Worm (Caenorhabditis elegans): ENCODE measurements around the gene kcmf-1.

DNA sequence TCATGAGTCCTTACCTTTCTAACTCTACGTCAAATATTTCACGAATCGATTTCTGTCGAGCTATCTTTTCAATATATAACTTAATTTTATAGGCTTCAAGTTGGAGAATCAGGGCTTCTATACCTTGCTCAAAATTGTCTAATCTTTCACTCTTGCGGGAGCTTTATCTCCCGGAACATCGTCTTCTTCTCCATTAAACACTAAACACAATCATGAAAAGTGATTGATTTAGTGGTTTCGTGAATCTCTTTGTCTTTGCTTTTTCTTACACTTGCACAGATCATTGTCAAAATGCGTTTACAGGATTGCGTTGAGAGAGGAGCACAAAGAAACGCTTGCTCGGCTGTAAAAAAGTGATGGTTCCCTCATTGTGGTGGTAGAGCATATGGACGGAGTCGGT lies 40.8 kb upstream of the kcmf-1 start:
- TF ChIP-seq cog-1 (tag; optimal IDR thresholded peaks at IDR 0.05) (no peak), flt-1 (GFP tag; IDR thresholded peaks at IDR 0.05) (no peak), tab-1 (GFP tag; IDR thresholded peaks at IDR 0.05) (no peak)
